Worm (Caenorhabditis elegans): ENCODE measurements around the gene C03C10.5.

DNA sequence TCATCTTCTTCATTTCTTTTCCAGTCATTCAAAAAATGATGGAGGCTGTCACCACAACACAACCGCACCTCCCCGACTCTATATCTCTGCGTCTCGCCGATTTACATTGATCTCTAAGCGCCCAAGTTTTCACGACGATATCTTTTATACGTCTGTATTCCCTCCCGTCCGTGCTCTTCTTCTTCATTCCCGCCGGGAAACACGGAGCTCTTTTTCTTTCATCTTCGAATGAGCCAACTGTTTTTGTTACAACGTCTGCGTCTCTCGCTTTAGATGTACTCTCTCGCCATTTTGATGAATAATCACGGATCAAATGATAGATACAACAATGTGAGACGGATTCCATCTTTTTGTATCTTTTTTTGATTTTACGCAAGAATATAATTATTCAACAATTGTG is 21.7 kb upstream of the C03C10.5 start:
- TF ChIP-seq snpc-4 (tag; optimal IDR thresholded peaks at IDR 0.05) = no peak
- no peak for TF ChIP-seq ztf-11 (tag; optimal IDR thresholded peaks at IDR 0.05)
- no peak for TF ChIP-seq lin-13 (GFP tag; optimal IDR thresholded peaks at IDR 0.05)

Measured in whole organism, L2 larva.